Worm (Caenorhabditis elegans) whole organism, L4 larva: Measurements from ENCODE around the gene srh-215.

Source experiments
- dmd-8 ChIP-seq: fragments of 200-800 bp; sonication (Bioruptor generic); IDR thresholded peaks from 2 replicates; pipeline ENCODE4 v1.3.6; 2022; ENCODE audit warnings: missing genetic modification characterization, missing compliant biosample characterization
- lin-13 ChIP-seq: fragments of 150-350 bp; optimal IDR thresholded peaks from 2 replicates; lab custom pipeline; 2014; ENCODE audit warnings: missing biosample characterization, missing genetic modification reagents, missing genetic modification characterization
- lin-39 ChIP-seq: fragments of 150-350 bp; optimal IDR thresholded peaks from 2 replicates; lab custom pipeline; 2014; ENCODE audit warnings: missing biosample characterization, missing genetic modification reagents, missing genetic modification characterization

ce11 chrV:16786012-16786411, 45.8 kb downstream of the srh-215 start:
- TF ChIP-seq dmd-8 (GFP tag; lab: Robert Waterston, UW) = no peak
- TF ChIP-seq lin-39 (tag; lab: Kevin White, UChicago) = no peak
- no peak for TF ChIP-seq lin-13
